Worm (Caenorhabditis elegans): Measurements from ENCODE around the gene cyp-33C9.

Gene cyp-33C9

DNA sequence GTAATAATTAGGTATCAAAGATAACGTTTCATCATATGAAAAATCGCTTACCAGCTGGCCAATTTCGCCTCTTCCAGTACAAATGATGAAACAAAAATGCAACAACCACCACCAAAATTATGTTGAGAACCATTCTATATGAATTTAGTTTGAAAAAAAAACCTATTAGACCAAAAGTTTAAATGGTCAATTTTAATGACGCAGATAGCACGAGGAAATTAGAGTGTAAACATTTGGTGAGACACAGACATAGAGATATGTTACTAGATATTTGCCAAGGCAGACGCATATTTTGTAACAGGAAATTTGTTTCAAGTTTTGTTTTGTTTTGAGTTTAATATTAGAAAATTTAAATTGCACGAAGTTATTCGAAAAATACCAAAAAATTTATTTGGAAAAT, at the start of gene cyp-33C9:
cyp-33C9 (minus strand) TSS at position 211 of the 400 bp plus-strand sequence.
- TF ChIP-seq him-1 (tag; optimal IDR thresholded peaks at IDR 0.05) = no peak
- no peak for TF ChIP-seq dao-5 (tag; optimal IDR thresholded peaks at IDR 0.05)
- no peak for TF ChIP-seq W03F9.2 (tag; optimal IDR thresholded peaks at IDR 0.05)

DNA sequence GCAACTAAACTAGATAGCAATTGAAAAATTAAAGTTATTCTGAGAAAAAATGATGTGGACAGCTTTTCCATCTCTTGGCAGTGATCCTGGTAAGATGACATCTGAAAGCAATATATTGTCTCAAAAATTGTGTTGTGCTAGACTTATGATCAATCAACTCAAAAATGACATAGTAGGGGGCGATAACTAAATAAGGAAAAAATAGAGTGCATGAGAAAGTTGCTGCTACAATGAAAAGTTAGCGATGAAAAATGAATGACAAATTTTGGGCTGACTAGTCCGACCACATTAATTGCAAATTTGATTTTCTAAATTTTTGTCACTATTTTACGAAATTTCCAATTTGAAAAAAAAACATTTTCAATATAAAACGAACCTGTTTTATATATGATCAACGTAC, 46.8 kb upstream of the cyp-33C9 start, which contains the start of gene srab-9:
srab-9 (minus strand) TSS at position 101 of the 400 bp plus-strand sequence.
- TF ChIP-seq W03F9.2 (tag; optimal IDR thresholded peaks at IDR 0.05) = no peak
- TF ChIP-seq him-1 (tag; optimal IDR thresholded peaks at IDR 0.05) = no peak
- no peak for TF ChIP-seq dao-5 (tag; optimal IDR thresholded peaks at IDR 0.05)

DNA sequence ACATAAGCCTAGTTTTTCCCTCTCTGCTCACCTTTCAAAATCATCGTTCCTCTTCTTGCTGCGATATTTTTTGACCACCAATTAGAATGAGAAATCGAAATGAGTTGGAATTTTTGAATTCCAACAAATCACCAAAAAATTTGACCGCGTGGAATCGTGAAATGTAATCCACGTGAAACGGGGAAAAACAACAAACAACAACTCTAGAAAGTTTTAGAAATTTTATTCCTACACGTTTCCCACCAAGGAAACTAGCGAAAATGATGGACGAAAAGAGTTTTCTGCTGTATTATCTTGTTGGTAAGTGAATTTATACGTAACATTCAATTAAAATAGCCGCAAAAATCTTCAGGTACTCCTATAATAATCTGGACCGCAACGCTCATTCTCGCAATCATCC, 44.1 kb upstream of the cyp-33C9 start, which contains the start of the genes irld-3 and F02C9.1:
irld-3 (minus strand) TSS at position 101 of the 400 bp plus-strand sequence.
F02C9.1 (plus strand) TSS at position 216 of the 400 bp plus-strand sequence.
- TF ChIP-seq W03F9.2 (tag; optimal IDR thresholded peaks at IDR 0.05) (no peak), dao-5 (tag; optimal IDR thresholded peaks at IDR 0.05) (no peak), him-1 (tag; optimal IDR thresholded peaks at IDR 0.05) (no peak)

DNA sequence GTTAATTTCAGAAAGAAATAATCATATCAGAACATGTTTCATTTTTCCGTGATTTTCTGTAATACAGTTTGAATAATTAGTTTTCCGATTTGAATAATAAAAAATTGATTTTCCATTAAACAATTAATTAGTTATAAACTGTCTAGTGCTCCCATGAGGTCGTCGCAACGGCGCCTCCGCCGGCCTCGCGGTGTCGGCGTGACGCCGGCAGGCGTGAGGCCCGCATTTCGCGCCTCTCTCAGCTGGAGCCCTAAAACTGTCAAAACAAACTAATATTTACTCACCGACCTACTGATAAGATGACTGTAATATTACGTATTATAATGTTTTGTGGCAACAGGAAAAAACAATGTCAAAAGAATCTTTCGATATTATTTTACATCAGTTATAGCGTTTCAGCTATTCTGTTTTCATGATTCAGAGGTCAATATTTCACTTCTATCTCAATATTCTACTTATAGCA, 39.0 kb upstream of the cyp-33C9 start, which contains the start of gene F02C9.2:
F02C9.2 (plus strand) TSS at position 413 of the 463 bp plus-strand sequence.
- TF ChIP-seq him-1 (tag; optimal IDR thresholded peaks at IDR 0.05) (no peak), W03F9.2 (tag; optimal IDR thresholded peaks at IDR 0.05) (no peak), dao-5 (tag; optimal IDR thresholded peaks at IDR 0.05) (no peak)

DNA sequence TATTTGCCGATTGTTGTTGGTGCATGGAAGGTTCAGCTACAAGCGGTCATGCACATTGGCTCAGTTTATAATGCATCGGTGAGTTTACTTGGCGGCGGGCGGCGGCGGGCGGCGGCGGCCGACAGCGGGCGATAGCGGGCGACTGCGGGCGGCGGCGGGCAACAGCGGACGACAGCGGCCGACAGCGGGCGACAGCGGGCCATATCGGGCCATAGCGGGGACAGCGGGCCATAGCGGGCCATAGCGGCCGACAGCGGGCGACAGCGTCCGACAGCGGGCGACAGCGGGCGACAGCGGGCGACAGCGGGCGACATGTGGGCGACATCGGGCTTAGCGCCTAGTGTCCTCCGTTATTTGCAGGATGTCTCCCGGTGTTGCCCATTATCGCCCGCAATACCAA, 37.8 kb upstream of the cyp-33C9 start:
- no peak for TF ChIP-seq dao-5 (tag; optimal IDR thresholded peaks at IDR 0.05)

DNA sequence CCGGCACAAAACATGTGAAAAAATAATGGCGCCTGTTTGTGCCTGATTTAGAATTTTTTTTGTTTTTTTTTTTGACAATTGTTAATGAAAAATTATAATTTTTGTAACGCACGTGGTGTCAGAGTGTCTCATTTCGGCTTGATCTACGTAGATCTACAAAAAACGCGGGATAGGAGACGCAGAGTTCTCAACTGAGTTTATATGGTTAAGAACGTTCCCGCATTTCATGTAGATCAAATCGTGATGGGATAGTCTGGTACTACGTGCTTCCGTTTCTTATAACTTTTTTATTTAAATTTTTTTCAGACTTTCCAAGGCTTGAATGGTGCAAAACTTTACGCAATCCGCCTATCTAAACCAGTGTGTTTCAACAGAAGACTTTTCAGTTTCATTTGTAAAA, 34.4 kb upstream of the cyp-33C9 start, which contains the start of gene tat-6:
tat-6 (plus strand) TSS at position 301 of the 400 bp plus-strand sequence.
- TF ChIP-seq W03F9.2 (tag; optimal IDR thresholded peaks at IDR 0.05) = no peak
- TF ChIP-seq him-1 (tag; optimal IDR thresholded peaks at IDR 0.05) = no peak
- TF ChIP-seq dao-5 (tag; optimal IDR thresholded peaks at IDR 0.05) = no peak

DNA sequence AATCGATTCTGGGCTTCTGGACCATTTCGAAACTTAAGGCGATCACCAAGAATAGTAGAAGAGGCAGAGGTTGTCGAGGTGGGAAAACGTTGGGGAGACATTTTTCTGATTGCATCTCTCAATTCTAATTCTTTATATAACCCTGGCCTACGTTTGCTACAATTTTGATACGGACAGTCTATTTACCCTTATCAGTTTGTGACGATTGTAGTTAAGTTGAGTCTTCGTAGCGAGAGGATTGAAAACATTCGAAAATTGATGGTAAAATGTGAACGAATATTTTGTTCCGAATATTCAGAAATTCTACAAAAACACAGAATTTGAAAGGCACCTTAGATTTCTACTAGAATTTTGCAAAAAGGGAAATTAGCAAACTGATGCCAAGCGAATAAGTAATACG, 33.3 kb upstream of the cyp-33C9 start, which contains the start of gene Y73C8C.10:
Y73C8C.10 (minus strand) TSS at position 101 of the 400 bp plus-strand sequence.
- no peak for TF ChIP-seq W03F9.2 (tag; optimal IDR thresholded peaks at IDR 0.05)
- no peak for TF ChIP-seq him-1 (tag; optimal IDR thresholded peaks at IDR 0.05)
- no peak for TF ChIP-seq dao-5 (tag; optimal IDR thresholded peaks at IDR 0.05)

DNA sequence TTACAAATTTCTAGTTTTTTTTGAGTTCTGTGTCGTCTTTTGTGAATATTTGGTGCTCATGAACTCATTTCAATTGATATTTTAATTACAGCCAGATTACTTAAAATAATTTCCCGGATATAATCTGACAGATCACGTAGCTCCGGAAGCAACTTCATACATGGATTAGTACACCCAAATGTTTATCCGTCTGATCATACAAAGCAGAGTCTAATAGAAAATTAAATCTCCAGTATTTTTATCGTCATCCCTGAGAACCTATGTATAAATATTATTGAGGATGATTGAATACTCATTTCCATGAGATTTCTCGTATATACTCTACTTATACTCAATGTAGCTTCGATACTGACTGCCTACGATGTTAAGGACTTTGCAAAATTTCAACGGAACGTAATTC, 30.6 kb upstream of the cyp-33C9 start, which contains the start of gene Y73C8C.12:
Y73C8C.12 (plus strand) TSS at position 301 of the 400 bp plus-strand sequence.
- TF ChIP-seq W03F9.2 (tag; optimal IDR thresholded peaks at IDR 0.05) (no peak), him-1 (tag; optimal IDR thresholded peaks at IDR 0.05) (no peak), dao-5 (tag; optimal IDR thresholded peaks at IDR 0.05) (no peak)

DNA sequence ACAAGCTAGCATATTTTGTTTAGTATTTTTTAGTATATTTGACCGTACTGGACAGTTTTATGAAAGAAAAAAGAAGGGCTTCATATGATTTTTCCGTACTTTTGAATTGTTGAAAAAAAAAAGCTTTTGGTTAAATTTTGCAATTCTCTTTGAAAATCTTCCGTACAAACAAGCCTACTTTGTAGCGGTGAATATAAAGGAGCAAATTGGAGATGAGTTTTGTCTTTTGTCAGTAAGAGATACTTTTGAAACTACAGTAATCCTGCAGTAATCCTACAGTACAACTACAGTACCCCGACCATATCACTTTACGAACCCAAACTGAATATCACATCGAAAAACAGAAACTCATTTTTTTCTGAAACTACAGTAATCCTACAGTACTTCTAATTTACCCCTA, 28.0 kb upstream of the cyp-33C9 start:
- no peak for TF ChIP-seq W03F9.2 (tag; optimal IDR thresholded peaks at IDR 0.05)
- no peak for TF ChIP-seq dao-5 (tag; optimal IDR thresholded peaks at IDR 0.05)
- no peak for TF ChIP-seq him-1 (tag; optimal IDR thresholded peaks at IDR 0.05)

DNA sequence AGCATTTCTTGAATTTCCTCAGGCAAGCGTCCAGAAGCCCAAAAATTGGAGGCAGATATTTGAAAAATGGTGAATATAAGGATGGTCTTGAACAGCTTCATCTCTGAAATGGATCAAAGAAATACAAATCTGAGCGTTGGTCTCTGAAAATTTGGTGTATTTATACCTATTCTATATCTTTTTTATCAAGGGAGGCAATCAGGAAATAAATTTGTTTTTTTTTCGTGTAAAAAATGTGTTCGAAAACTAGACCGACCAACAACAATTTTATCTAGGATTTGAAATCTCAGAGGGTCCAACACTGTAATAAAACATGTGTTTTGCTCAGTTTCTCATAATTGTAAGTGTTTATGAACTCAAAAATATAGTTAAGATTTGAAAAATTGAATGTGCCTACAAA, 27.4 kb upstream of the cyp-33C9 start, which contains the start of gene srt-56:
srt-56 (minus strand) TSS at position 101 of the 400 bp plus-strand sequence.
- TF ChIP-seq him-1 (tag; optimal IDR thresholded peaks at IDR 0.05) (no peak), dao-5 (tag; optimal IDR thresholded peaks at IDR 0.05) (no peak), W03F9.2 (tag; optimal IDR thresholded peaks at IDR 0.05) (no peak)

DNA sequence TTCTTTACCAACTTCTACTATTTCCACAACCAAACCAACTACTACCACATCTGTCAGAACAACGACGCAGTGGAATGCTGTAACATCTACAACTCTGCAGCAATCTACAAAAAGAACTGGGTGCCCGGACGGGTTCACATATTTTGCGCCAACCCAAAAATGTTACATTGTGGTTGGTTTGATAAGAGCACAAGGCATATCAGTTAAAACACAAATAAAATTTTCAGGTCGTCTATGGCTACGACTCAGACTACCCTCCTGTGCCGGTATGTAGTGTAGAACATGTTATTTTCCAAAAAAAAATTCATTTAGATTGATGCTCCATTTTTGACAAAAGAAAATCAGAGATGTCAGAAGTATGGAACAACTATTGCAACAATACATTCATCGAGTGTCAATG, 24.8 kb upstream of the cyp-33C9 start:
- TF ChIP-seq dao-5 (tag; optimal IDR thresholded peaks at IDR 0.05) = no peak
- no peak for TF ChIP-seq him-1 (tag; optimal IDR thresholded peaks at IDR 0.05)

DNA sequence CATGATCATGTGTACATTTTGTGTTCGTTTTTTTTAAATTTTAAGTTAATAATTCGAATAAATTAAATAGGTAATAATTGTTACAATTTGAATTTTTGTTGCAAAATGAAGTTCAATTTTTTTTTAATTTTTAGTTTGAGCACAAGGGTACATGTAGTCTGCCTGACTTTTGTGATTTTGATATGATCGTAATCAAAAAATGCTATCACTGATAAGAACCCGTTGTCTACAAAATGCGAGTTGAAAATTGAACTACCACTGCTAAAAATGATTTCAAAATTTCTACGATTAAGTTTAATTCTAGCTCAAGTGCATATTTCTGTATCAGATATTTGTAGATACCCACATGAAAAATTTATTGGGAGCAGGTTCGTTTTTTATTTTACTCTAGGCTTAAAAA, 23.8 kb upstream of the cyp-33C9 start, which contains the start of gene clec-210:
clec-210 (plus strand) TSS at position 211 of the 400 bp plus-strand sequence.
- no peak for TF ChIP-seq W03F9.2 (tag; optimal IDR thresholded peaks at IDR 0.05)
- no peak for TF ChIP-seq dao-5 (tag; optimal IDR thresholded peaks at IDR 0.05)
- TF ChIP-seq him-1 (tag; optimal IDR thresholded peaks at IDR 0.05) = no peak

DNA sequence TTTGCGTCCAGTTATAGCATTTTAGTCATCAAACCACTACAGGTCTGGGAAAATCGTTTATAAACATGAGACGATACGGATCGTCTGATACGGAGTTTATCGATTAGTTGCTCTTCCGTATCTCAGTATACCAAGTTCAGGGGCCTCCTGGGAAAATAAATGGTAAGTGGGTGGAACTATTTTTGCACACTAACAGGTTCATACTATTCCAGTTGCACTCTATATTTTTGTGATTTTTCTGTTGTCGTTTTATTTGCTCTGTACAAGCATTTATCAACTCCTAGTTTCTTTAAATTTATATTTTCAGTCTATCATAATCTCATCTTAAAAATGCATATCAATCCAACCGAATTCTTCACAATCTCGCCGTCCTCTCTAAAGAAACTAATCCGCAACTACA, 20.6 kb upstream of the cyp-33C9 start, which contains the start of gene Y73C8C.3:
Y73C8C.3 (plus strand) TSS at position 301 of the 400 bp plus-strand sequence.
- TF ChIP-seq W03F9.2 (tag; optimal IDR thresholded peaks at IDR 0.05) (no peak), him-1 (tag; optimal IDR thresholded peaks at IDR 0.05) (no peak), dao-5 (tag; optimal IDR thresholded peaks at IDR 0.05) (no peak)

DNA sequence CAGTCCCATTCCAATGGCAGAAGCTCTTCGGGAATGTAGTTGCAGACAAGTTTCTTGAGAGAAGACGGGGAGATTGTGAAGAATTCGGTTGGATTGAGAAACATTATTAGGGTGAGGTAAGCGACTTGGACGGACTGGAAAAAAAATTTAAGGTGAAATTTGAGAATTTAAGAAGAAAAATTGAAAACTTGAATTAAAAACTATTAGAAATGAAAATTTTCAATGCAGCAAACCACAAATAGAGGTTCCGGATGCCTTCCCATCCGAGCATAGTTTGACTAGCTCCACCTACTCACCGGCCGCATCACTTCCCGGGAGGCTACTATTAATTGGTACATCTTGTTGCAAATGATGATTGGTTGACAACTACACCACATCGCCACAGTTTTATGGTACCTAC, 19.4 kb upstream of the cyp-33C9 start, which contains the start of gene Y73C8C.8:
Y73C8C.8 (minus strand) TSS at position 101 of the 400 bp plus-strand sequence.
- TF ChIP-seq W03F9.2 (tag; optimal IDR thresholded peaks at IDR 0.05) = no peak
- no peak for TF ChIP-seq dao-5 (tag; optimal IDR thresholded peaks at IDR 0.05)
- no peak for TF ChIP-seq him-1 (tag; optimal IDR thresholded peaks at IDR 0.05)

DNA sequence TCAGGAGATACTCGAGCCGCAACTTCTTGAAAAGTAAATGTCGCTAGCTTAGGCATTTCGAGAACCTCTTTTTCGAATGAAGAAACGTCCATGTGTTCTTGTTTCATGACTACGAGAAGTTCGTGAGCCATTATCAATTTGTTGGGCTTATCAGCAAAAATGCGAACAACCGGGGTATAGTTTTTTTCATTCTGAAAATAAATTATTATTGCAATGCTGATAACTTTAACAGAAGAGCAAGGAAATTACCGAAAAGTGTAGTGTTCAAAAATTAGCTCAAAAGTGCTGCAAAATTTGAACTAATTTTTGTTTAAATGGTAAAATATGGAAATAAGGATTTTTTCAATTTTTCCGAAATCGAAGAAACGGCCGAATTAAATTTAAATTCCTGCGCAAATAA, 17.8 kb upstream of the cyp-33C9 start:
- TF ChIP-seq W03F9.2 (tag; optimal IDR thresholded peaks at IDR 0.05) = no peak
- no peak for TF ChIP-seq him-1 (tag; optimal IDR thresholded peaks at IDR 0.05)
- no peak for TF ChIP-seq dao-5 (tag; optimal IDR thresholded peaks at IDR 0.05)
